Worm (Caenorhabditis elegans) whole organism, L3 larva: ENCODE measurements around the gene umps-1.

Experiments
- R02D3.7 ChIP-seq: fragments of 150-350 bp; optimal IDR thresholded peaks from 2 replicates; lab custom pipeline; 2014; ENCODE audit warnings: missing biosample characterization, missing genetic modification characterization
- ama-1 ChIP-seq: fragments of 150-350 bp; optimal IDR thresholded peaks from 2 replicates; lab custom pipeline; 2018
- egl-27 ChIP-seq: sonication (generic microtip); optimal IDR thresholded peaks from 4 replicates; lab custom pipeline; 2017; ENCODE audit warnings: missing biosample characterization, missing genetic modification reagents, missing genetic modification characterization
- lin-15B ChIP-seq: fragments of 150-350 bp; optimal IDR thresholded peaks from 2 replicates; lab custom pipeline; 2014; ENCODE audit warnings: missing biosample characterization, missing genetic modification characterization
- nhr-11 ChIP-seq: fragments of 150-350 bp; optimal IDR thresholded peaks from 2 replicates; lab custom pipeline; 2014; ENCODE audit warnings: missing biosample characterization, missing genetic modification characterization
- skn-1 ChIP-seq: fragments of 150-350 bp; optimal IDR thresholded peaks from 2 replicates; lab custom pipeline; 2014; ENCODE audit warnings: missing biosample characterization, missing genetic modification characterization
- tbx-2 ChIP-seq: sonication (generic microtip); optimal IDR thresholded peaks from 2 replicates; lab custom pipeline; 2016; ENCODE audit warnings: mild to moderate bottlenecking, missing genetic modification characterization, missing compliant biosample characterization

DNA sequence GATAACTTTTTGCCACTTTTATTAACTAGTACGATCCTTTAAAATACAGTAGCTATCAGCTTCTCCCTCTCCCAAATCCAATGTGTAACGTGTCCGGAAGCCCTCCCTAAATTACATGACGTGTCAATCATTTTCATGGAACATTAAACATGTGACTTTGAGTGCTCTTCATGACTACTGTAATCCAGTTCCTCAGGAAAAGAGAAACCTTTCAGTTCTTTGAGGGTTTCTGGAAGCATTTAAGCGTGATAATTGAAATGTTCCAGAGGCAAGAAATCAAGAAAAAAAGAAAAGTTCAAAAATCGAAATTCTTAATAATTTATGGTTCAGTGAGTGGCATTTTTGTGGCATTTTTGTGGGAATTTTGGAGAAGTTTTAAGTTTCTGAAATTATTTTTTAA is 5.5 kb upstream of the umps-1 start:
- no peak for TF ChIP-seq tbx-2 (tag; lab: Kevin White, UChicago)
- TF ChIP-seq lin-15B = no peak
- TF ChIP-seq ama-1 = no peak
- no peak for TF ChIP-seq R02D3.7 (tag; lab: Kevin White, UChicago)
- TF ChIP-seq egl-27 = no peak
- TF ChIP-seq skn-1 (tag; lab: Kevin White, UChicago) = no peak
- TF ChIP-seq nhr-11 (tag; lab: Kevin White, UChicago) = no peak
